Fruit fly (Drosophila melanogaster): ENCODE data around the gene CG4325.
A peak's percentile ranks its signal among the peaks of the same experiment; 100 is the strongest.

Gene CG4325

DNA sequence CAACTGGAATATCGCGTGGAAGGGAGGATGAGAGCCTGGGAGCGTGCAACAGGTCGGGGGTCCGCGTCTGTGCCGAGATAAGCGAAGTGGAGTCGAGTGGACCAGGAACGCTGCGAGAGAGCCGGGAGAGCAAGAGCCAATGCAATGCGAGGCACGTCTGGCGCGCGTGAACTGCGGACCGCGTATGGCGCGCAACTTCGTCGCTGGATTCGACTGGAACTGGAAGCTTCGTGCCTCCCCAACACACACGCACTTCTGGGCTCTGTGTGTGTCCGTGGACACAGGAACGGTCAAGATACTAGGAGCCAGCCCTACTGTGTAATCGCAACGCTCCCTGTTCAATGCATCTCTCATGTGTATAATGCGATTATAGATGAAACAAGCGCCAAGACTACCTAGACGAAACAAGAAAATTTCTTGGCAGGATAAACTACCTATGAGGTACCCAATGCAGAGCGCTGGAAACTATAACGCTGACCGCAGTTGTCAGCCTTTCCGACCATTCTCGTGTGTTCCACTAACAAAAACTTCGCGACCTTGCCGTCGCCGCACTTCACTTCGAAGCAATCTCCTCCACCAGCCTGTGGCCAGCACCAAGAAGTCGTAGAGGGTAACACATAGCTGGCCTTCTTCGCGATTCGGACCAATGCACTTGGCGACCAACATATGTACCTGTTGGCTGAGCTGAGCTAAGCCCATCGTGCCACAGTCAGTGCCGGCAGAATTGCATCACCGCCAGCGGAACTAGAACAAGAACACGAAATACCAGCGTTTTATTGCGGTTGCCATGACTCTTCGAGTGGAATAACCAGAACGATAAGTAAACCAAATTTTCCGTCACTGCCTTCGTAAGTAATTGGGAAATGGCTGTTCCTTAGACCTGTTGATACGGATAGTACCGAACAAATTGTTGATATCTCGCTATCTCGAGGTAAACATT, 28.5 kb upstream of the CG4325 start, which contains the start of gene Rtca (continued):
- TF ChIP-seq CG2875 (GFP tag; optimal IDR thresholded peaks at IDR 0.05) (peak; percentile 13), otp (GFP tag; IDR thresholded peaks at IDR 0.05) (peak; percentile 51; the same call in 1 of the 3 replicates), inv (GFP tag; IDR thresholded peaks at IDR 0.05; ENCODE audit: partially characterized antibody) (no peak), Mad (GFP tag; optimal IDR thresholded peaks at IDR 0.05) (peak; percentile 35), chif (GFP tag; optimal IDR thresholded peaks at IDR 0.05) (peak; percentile 33 to 44), ab (GFP tag; optimal IDR thresholded peaks at IDR 0.05) (no peak), CG3281 (GFP tag; optimal IDR thresholded peaks at IDR 0.05) (peak; percentile 78), jumu (GFP tag; optimal IDR thresholded peaks at IDR 0.05) (peak; percentile 51), CG17912 (GFP tag; optimal IDR thresholded peaks at IDR 0.05) (no peak), mld (GFP tag; IDR thresholded peaks at IDR 0.05; ENCODE audit: partially characterized antibody) (no peak), vvl (GFP tag; IDR thresholded peaks at IDR 0.05) (peak; percentile 78), GATAe (GFP tag; conservative IDR thresholded peaks at IDR 0.05) (no peak), shn (GFP tag; optimal IDR thresholded peaks at IDR 0.05) (peak; percentile 55), yki (optimal IDR thresholded peaks at IDR 0.05) (no peak), Hmr (GFP tag; optimal IDR thresholded peaks at IDR 0.05) (peak; percentile 84), CG12219 (GFP tag; optimal IDR thresholded peaks at IDR 0.05) (peak; percentile 55), dysf (GFP tag; IDR thresholded peaks at IDR 0.05) (peak; percentile 82), BEAF-32 (GFP tag; optimal IDR thresholded peaks at IDR 0.05) (no peak), gfzf (GFP tag; optimal IDR thresholded peaks at IDR 0.05) (no peak), CG30020 (tag; optimal IDR thresholded peaks at IDR 0.05) (no peak), CG2678 (tag; optimal IDR thresholded peaks at IDR 0.05) (peak; percentile 81), ttk (GFP tag; IDR thresholded peaks at IDR 0.05) (peak; percentile 34; the same call in 1 of the 2 replicates), CG13123 (GFP tag; optimal IDR thresholded peaks at IDR 0.05) (peak; percentile 3), Oaz (GFP tag; IDR thresholded peaks at IDR 0.05) (no peak), Hsf (GFP tag; optimal IDR thresholded peaks at IDR 0.05) (peak; percentile 71), CG2129 (GFP tag; IDR thresholded peaks at IDR 0.05; ENCODE audit: partially characterized antibody) (no peak), zfh1 (GFP tag; IDR thresholded peaks at IDR 0.05) (peak; percentile 41; the same call in 1 of the 3 replicates), CG3847 (GFP tag; IDR thresholded peaks at IDR 0.05) (peak; percentile 70), Blimp-1 (GFP tag; optimal IDR thresholded peaks at IDR 0.05) (peak; percentile 54), rib (GFP tag; IDR thresholded peaks at IDR 0.05) (peak; percentile 43; the same call in 1 of the 2 replicates), pfk (GFP tag; optimal IDR thresholded peaks at IDR 0.05) (no peak), az2 (GFP tag; optimal IDR thresholded peaks at IDR 0.05) (peak; percentile 38), org-1 (GFP tag; optimal IDR thresholded peaks at IDR 0.05) (peak; percentile 76), repo (GFP tag; optimal IDR thresholded peaks at IDR 0.05) (peak; percentile 47), CG15269 (tag; optimal IDR thresholded peaks at IDR 0.05) (peak; percentile 82), grn (GFP tag; optimal IDR thresholded peaks at IDR 0.05) (no peak), ewg (GFP tag; optimal IDR thresholded peaks at IDR 0.05) (peak; percentile 39), kay (GFP tag; optimal IDR thresholded peaks at IDR 0.05) (peak; percentile 20), CG3163 (GFP tag; optimal IDR thresholded peaks at IDR 0.05) (peak; percentile 55), sug (tag; optimal IDR thresholded peaks at IDR 0.05) (peak; percentile 30), CG12942 (GFP tag; optimal IDR thresholded peaks at IDR 0.05) (peak; percentile 32), CG13287 (GFP tag; IDR thresholded peaks at IDR 0.05; ENCODE audit: partially characterized antibody) (0 out of 2 replicates have a peak, but pooled peaks have one; percentile 13), Deaf1 (tag; optimal IDR thresholded peaks at IDR 0.05) (peak; percentile 92), CG4730 (GFP tag; IDR thresholded peaks at IDR 0.05) (no peak), Hr51 (GFP tag; optimal IDR thresholded peaks at IDR 0.05) (peak; percentile 35 to 76), CG7839 (tag; optimal IDR thresholded peaks at IDR 0.05) (peak; percentile 80), CG8478 (optimal IDR thresholded peaks at IDR 0.05) (no peak), oc (tag; optimal IDR thresholded peaks at IDR 0.05) (no peak)
